Worm (Caenorhabditis elegans): Measurements from ENCODE around the gene abu-13.

abu-13 gene

ce11 chrIII:6971662-6972284, 26.1 kb upstream of the abu-13 start, which contains the start of the genes eef-1A.1 and rfc-4 (continued):
- TF ChIP-seq cey-2 (tag; optimal IDR thresholded peaks at IDR 0.05; ENCODE audit: borderline replicate concordance, insufficient read depth) (no peak), arid-1 (GFP tag; conservative IDR thresholded peaks at IDR 0.05) (peak; percentile 87), skn-1 (tag; optimal IDR thresholded peaks at IDR 0.05) (no peak), aha-1 (tag) (peak; percentile 99), zip-2 (tag; optimal IDR thresholded peaks at IDR 0.05) (peak; percentile 71), mep-1 (tag; optimal IDR thresholded peaks at IDR 0.05) (peak; percentile 98), lin-13 (GFP tag; optimal IDR thresholded peaks at IDR 0.05) (peak; percentile 93), daf-8 (GFP tag; IDR thresholded peaks at IDR 0.05) (no peak), nhr-111 (GFP tag; optimal IDR thresholded peaks at IDR 0.05) (no peak), nhr-237 (tag; optimal IDR thresholded peaks at IDR 0.05) (peak; percentile 6), attf-4 (tag; optimal IDR thresholded peaks at IDR 0.05) (no peak), hif-1 (tag; optimal IDR thresholded peaks at IDR 0.05) (peak; percentile 68 to 93), lin-29 (GFP tag; IDR thresholded peaks at IDR 0.05) (peak; percentile 65; the same call in 1 of the 2 replicates), T26A8.4 (GFP tag; IDR thresholded peaks at IDR 0.05) (peak; percentile 85), nhr-25 (tag; optimal IDR thresholded peaks at IDR 0.05; ENCODE audit: borderline replicate concordance, insufficient read depth) (peak; percentile 95), vab-7 (GFP tag; IDR thresholded peaks at IDR 0.05) (peak; percentile 56), nhr-102 (tag; optimal IDR thresholded peaks at IDR 0.05) (peak; percentile 89), nhr-10 (tag; optimal IDR thresholded peaks at IDR 0.05) (no peak), ZK546.5 (tag; optimal IDR thresholded peaks at IDR 0.05) (peak; percentile 79 to 99), mdt-29 (GFP tag; IDR thresholded peaks at IDR 0.05) (peak; percentile 24; the same call in 1 of the 2 replicates), nhr-77 (tag; optimal IDR thresholded peaks at IDR 0.05) (peak; percentile 98), R02D3.7 (tag; optimal IDR thresholded peaks at IDR 0.05) (peak; percentile 11), F49E8.2 (tag; optimal IDR thresholded peaks at IDR 0.05; ENCODE audit: borderline replicate concordance) (peak; percentile 71), F37D6.2 (tag; optimal IDR thresholded peaks at IDR 0.05) (peak; percentile 80), madf-9 (GFP tag; conservative IDR thresholded peaks at IDR 0.05) (peak; percentile 69; the same call in 1 of the 2 replicates), mxl-2 (GFP tag; conservative IDR thresholded peaks at IDR 0.05) (no peak), nhr-6 (tag; optimal IDR thresholded peaks at IDR 0.05) (peak; percentile 96), daf-19 (GFP tag; conservative IDR thresholded peaks at IDR 0.05) (no peak), Y5F2A.4 (GFP tag; optimal IDR thresholded peaks at IDR 0.05) (peak; percentile 13), lim-7 (GFP tag; IDR thresholded peaks at IDR 0.05) (peak; percentile 68; the same call in 1 of the 2 replicates), nhr-48 (tag; optimal IDR thresholded peaks at IDR 0.05) (peak; percentile 66), lin-15B (tag; optimal IDR thresholded peaks at IDR 0.05) (peak; percentile 42), hmg-1.1 (GFP tag; IDR thresholded peaks at IDR 0.05) (peak; percentile 92), nhr-41 (GFP tag; IDR thresholded peaks at IDR 0.05) (no peak), mxl-3 (GFP tag; optimal IDR thresholded peaks at IDR 0.05) (peak; percentile 84), unc-62 (GFP tag; optimal IDR thresholded peaks at IDR 0.05 in 1 of 2) (peak in 1 of 2 experiments; percentile 99), unc-62 (tag; optimal IDR thresholded peaks at IDR 0.05) (no peak), saeg-2 (GFP tag; IDR thresholded peaks at IDR 0.05) (no peak), gei-8 (GFP tag; optimal IDR thresholded peaks at IDR 0.05) (no peak), php-3 (GFP tag; IDR thresholded peaks at IDR 0.05) (peak; percentile 54; the same call in 1 of the 2 replicates), tag-97 (GFP tag; IDR thresholded peaks at IDR 0.05) (no peak), lin-38 (GFP tag; IDR thresholded peaks at IDR 0.05) (peak; percentile 90), mes-2 (tag; optimal IDR thresholded peaks at IDR 0.05; ENCODE audit: poor library complexity, severe bottlenecking) (peak; percentile 97), lin-1 (GFP tag; IDR thresholded peaks at IDR 0.05) (peak; percentile 75), rbr-2 (tag; optimal IDR thresholded peaks at IDR 0.05) (peak; percentile 94), zfp-2 (tag; optimal IDR thresholded peaks at IDR 0.05) (peak; percentile 96), F26F4.8 (GFP tag; conservative IDR thresholded peaks at IDR 0.05) (no peak), snpc-4 (tag; optimal IDR thresholded peaks at IDR 0.05) (no peak), spr-1 (tag; optimal IDR thresholded peaks at IDR 0.05) (peak; percentile 82), nhr-42 (GFP tag; IDR thresholded peaks at IDR 0.05) (no peak)

All from whole organism, L4 larva.